Fruit fly (Drosophila melanogaster) whole organism, embryonic: ENCODE measurements around the gene mEFTs.

Source experiments
- Aef1 ChIP-seq: fragments of 200-800 bp; sonication (Bioruptor generic); IDR thresholded peaks from 3 replicates; pipeline ENCODE4 v1.3.6; 2022; ENCODE audit warnings: missing biosample characterization, missing genetic modification characterization
- CG11504 ChIP-seq: fragments of 200-800 bp; sonication (Bioruptor generic); optimal IDR thresholded peaks from 3 replicates; lab custom pipeline; 2019; ENCODE audit warnings: missing biosample characterization, mild to moderate bottlenecking, missing genetic modification characterization, moderate library complexity
- CG14441 ChIP-seq: fragments of 200-800 bp; sonication (Bioruptor generic); IDR thresholded peaks from 2 replicates; pipeline ENCODE4 v1.3.6; 2022; ENCODE audit warnings: missing biosample characterization, missing genetic modification characterization
- CG14667 ChIP-seq: fragments of 200-800 bp; sonication (Bioruptor generic); IDR thresholded peaks from 2 replicates; pipeline ENCODE4 v1.3.6; 2022; ENCODE audit warnings: missing biosample characterization, missing genetic modification characterization
- CG14710 ChIP-seq: fragments of 200-800 bp; sonication (Bioruptor generic); optimal IDR thresholded peaks from 3 replicates; lab custom pipeline; 2019; ENCODE audit warnings: missing biosample characterization, mild to moderate bottlenecking, missing genetic modification characterization, moderate library complexity
- CG16813 ChIP-seq: fragments of 200-800 bp; sonication (Bioruptor generic); IDR thresholded peaks from 3 replicates; pipeline ENCODE4 v1.3.6; 2022; ENCODE audit warnings: missing biosample characterization, missing genetic modification characterization; ENCODE audit not compliant: partially characterized antibody
- CG2116 ChIP-seq: fragments of 200-800 bp; sonication (Bioruptor generic); optimal IDR thresholded peaks from 3 replicates; lab custom pipeline; 2018; ENCODE audit warnings: missing biosample characterization, mild to moderate bottlenecking, missing genetic modification characterization
- CG2678 ChIP-seq: fragments of 200-800 bp; sonication (Bioruptor generic); optimal IDR thresholded peaks from 3 replicates; lab custom pipeline; 2019; ENCODE audit warnings: missing biosample characterization, mild to moderate bottlenecking, missing genetic modification characterization, moderate library complexity
- CG5953 ChIP-seq: fragments of 200-800 bp; sonication (Bioruptor generic); IDR thresholded peaks from 2 replicates; pipeline ENCODE4 v1.3.6; 2022; ENCODE audit warnings: missing biosample characterization, missing genetic modification characterization
- CG7786 ChIP-seq: fragments of 200-800 bp; sonication (Bioruptor generic); optimal IDR thresholded peaks from 2 replicates; lab custom pipeline; 2016; ENCODE audit warnings: missing biosample characterization, missing genetic modification characterization
- CG7963 ChIP-seq: fragments of 200-800 bp; sonication (Bioruptor generic); IDR thresholded peaks from 3 replicates; pipeline ENCODE4 v1.3.6; 2022; ENCODE audit warnings: missing biosample characterization, missing genetic modification characterization; ENCODE audit not compliant: partially characterized antibody
- CG8765 ChIP-seq: fragments of 200-800 bp; sonication (Bioruptor generic); IDR thresholded peaks from 2 replicates; pipeline ENCODE4 v1.3.6; 2022; ENCODE audit warnings: missing biosample characterization, missing genetic modification characterization
- CG8924 ChIP-seq: fragments of 200-800 bp; optimal IDR thresholded peaks from 3 replicates; lab custom pipeline; 2019; ENCODE audit warnings: missing biosample characterization, mild to moderate bottlenecking, missing genetic modification characterization, moderate library complexity
- Camta ChIP-seq: fragments of 200-800 bp; sonication (Bioruptor generic); optimal IDR thresholded peaks from 2 replicates; lab custom pipeline; 2016; ENCODE audit warnings: missing biosample characterization, missing genetic modification characterization
- Dll ChIP-seq: fragments of 200-800 bp; sonication (Bioruptor generic); IDR thresholded peaks from 4 replicates; pipeline ENCODE4 v1.3.6; 2022; ENCODE audit warnings: missing biosample characterization, missing genetic modification characterization; ENCODE audit not compliant: partially characterized antibody
- HLH4C ChIP-seq: fragments of 200-800 bp; sonication (Bioruptor generic); IDR thresholded peaks from 3 replicates; pipeline ENCODE4 v1.3.6; 2022; ENCODE audit warnings: missing biosample characterization, missing genetic modification characterization; ENCODE audit not compliant: partially characterized antibody
- Hmr ChIP-seq: fragments of 200-800 bp; sonication (Bioruptor generic); optimal IDR thresholded peaks from 3 replicates; lab custom pipeline; 2017; ENCODE audit warnings: mild to moderate bottlenecking, missing biosample characterization, missing genetic modification reagents, missing genetic modification characterization
- Hmx ChIP-seq: fragments of 200-800 bp; sonication (Bioruptor generic); optimal IDR thresholded peaks from 2 replicates; lab custom pipeline; 2016; ENCODE audit warnings: missing biosample characterization, missing genetic modification characterization
- Hr3 ChIP-seq: fragments of 200-800 bp; sonication (Bioruptor generic); optimal IDR thresholded peaks from 3 replicates; lab custom pipeline; 2016; ENCODE audit warnings: missing biosample characterization, missing genetic modification characterization
- Lhr ChIP-seq: fragments of 200-800 bp; sonication (Bioruptor generic); optimal IDR thresholded peaks from 3 replicates; lab custom pipeline; 2017; ENCODE audit warnings: mild to moderate bottlenecking, missing biosample characterization, missing genetic modification reagents, missing genetic modification characterization
- Meics ChIP-seq: fragments of 200-800 bp; sonication (Bioruptor generic); optimal IDR thresholded peaks from 2 replicates; lab custom pipeline; 2017; ENCODE audit warnings: missing biosample characterization, mild to moderate bottlenecking, missing genetic modification characterization
- NK7.1 ChIP-seq: fragments of 200-800 bp; sonication (Bioruptor generic); optimal IDR thresholded peaks from 3 replicates; lab custom pipeline; 2016; ENCODE audit warnings: missing biosample characterization, missing genetic modification characterization
- Sry-δ ChIP-seq: fragments of 200-800 bp; sonication (Bioruptor generic); optimal IDR thresholded peaks from 2 replicates; lab custom pipeline; 2016; ENCODE audit warnings: missing biosample characterization, missing genetic modification characterization
- YL-1 ChIP-seq: fragments of 200-800 bp; sonication (Bioruptor generic); optimal IDR thresholded peaks from 3 replicates; lab custom pipeline; 2017; ENCODE audit warnings: missing biosample characterization, mild to moderate bottlenecking, missing genetic modification characterization
- bbx ChIP-seq: fragments of 200-800 bp; sonication (Bioruptor generic); IDR thresholded peaks from 2 replicates; pipeline ENCODE4 v1.3.6; 2022; ENCODE audit warnings: missing biosample characterization, missing genetic modification characterization; ENCODE audit not compliant: partially characterized antibody
- bcd ChIP-seq: fragments of 200-800 bp; sonication (Bioruptor generic); optimal IDR thresholded peaks from 2 replicates; lab custom pipeline; 2017; ENCODE audit warnings: missing biosample characterization, mild to moderate bottlenecking, missing genetic modification characterization
- crp ChIP-seq, 2 experiments: fragments of 200-800 bp; sonication (Bioruptor generic); optimal IDR thresholded peaks; 2 replicates in 1 of 2; 3 replicates in 1 of 2; lab custom pipeline; 2017; ENCODE audit warnings: missing biosample characterization in 2 of 2, missing genetic modification characterization in 2 of 2, mild to moderate bottlenecking in 1 of 2, moderate library complexity in 1 of 2
- dan ChIP-seq: fragments of 200-800 bp; sonication (Bioruptor generic); IDR thresholded peaks from 2 replicates; pipeline ENCODE4 v1.3.6; 2022; ENCODE audit warnings: missing biosample characterization, missing genetic modification characterization
- dm ChIP-seq: fragments of 200-800 bp; sonication (Bioruptor generic); optimal IDR thresholded peaks from 3 replicates; lab custom pipeline; 2016; ENCODE audit warnings: missing biosample characterization, missing genetic modification characterization
- dmrt11E ChIP-seq: fragments of 200-800 bp; sonication (Bioruptor generic); optimal IDR thresholded peaks from 3 replicates; lab custom pipeline; 2018; ENCODE audit warnings: missing biosample characterization, mild to moderate bottlenecking, missing genetic modification characterization, moderate library complexity
- emc ChIP-seq: fragments of 200-800 bp; sonication (Bioruptor generic); optimal IDR thresholded peaks from 2 replicates; lab custom pipeline; 2016; ENCODE audit warnings: missing biosample characterization, missing genetic modification characterization
- exex ChIP-seq: fragments of 200-800 bp; sonication (Bioruptor generic); optimal IDR thresholded peaks from 4 replicates; lab custom pipeline; 2018; ENCODE audit warnings: missing biosample characterization, mild to moderate bottlenecking, missing genetic modification characterization, moderate library complexity
- ftz-f1 ChIP-seq: fragments of 200-800 bp; sonication (Bioruptor generic); optimal IDR thresholded peaks from 2 replicates; lab custom pipeline; 2016; ENCODE audit warnings: missing biosample characterization, missing genetic modification characterization
- gfzf ChIP-seq: fragments of 200-800 bp; sonication (Bioruptor generic); optimal IDR thresholded peaks from 2 replicates; lab custom pipeline; 2016; ENCODE audit warnings: missing biosample characterization, mild to moderate bottlenecking, missing genetic modification characterization, moderate library complexity
- h ChIP-seq: fragments of >200 bp; optimal IDR thresholded peaks from 2 replicates; lab custom pipeline; 2017
- hth ChIP-seq: fragments of >200 bp; optimal IDR thresholded peaks from 2 replicates; lab custom pipeline; 2017; ENCODE audit warnings: inconsistent platforms
- insv ChIP-seq, 2 experiments: fragments of 200-800 bp; sonication (Bioruptor generic); optimal IDR thresholded peaks; 3 replicates each; lab custom pipeline; 2016 to 2018; ENCODE audit warnings: missing biosample characterization in 2 of 2, missing genetic modification characterization in 2 of 2
- klu ChIP-seq: fragments of 200-800 bp; sonication (Bioruptor generic); IDR thresholded peaks from 2 replicates; pipeline ENCODE4 v1.3.6; 2022; ENCODE audit warnings: missing biosample characterization, missing genetic modification characterization
- p53 ChIP-seq: fragments of 200-800 bp; sonication (Bioruptor generic); optimal IDR thresholded peaks from 2 replicates; lab custom pipeline; 2016; ENCODE audit warnings: missing biosample characterization, missing genetic modification characterization
- sd ChIP-seq: fragments of 200-800 bp; sonication (Bioruptor generic); optimal IDR thresholded peaks from 3 replicates; lab custom pipeline; 2018; ENCODE audit warnings: missing biosample characterization, mild to moderate bottlenecking, missing genetic modification characterization, moderate library complexity
- sens-2 ChIP-seq: fragments of 200-800 bp; sonication (Bioruptor generic); IDR thresholded peaks from 2 replicates; pipeline ENCODE4 v1.3.6; 2022; ENCODE audit warnings: missing biosample characterization, missing genetic modification characterization
- seq ChIP-seq: fragments of 200-800 bp; sonication (Bioruptor generic); IDR thresholded peaks from 2 replicates; pipeline ENCODE4 v1.3.6; 2022; ENCODE audit warnings: missing biosample characterization, missing genetic modification characterization
- sqz ChIP-seq: fragments of 200-800 bp; sonication (Bioruptor generic); optimal IDR thresholded peaks from 3 replicates; lab custom pipeline; 2018; ENCODE audit warnings: missing biosample characterization, mild to moderate bottlenecking, missing genetic modification characterization
- tin ChIP-seq: fragments of 200-800 bp; sonication (Bioruptor generic); optimal IDR thresholded peaks from 3 replicates; lab custom pipeline; 2016; ENCODE audit warnings: missing biosample characterization, missing genetic modification characterization
- tna ChIP-seq: fragments of 200-800 bp; sonication (Bioruptor generic); IDR thresholded peaks from 2 replicates; pipeline ENCODE4 v1.3.6; 2022; ENCODE audit warnings: missing biosample characterization, missing genetic modification characterization; ENCODE audit not compliant: partially characterized antibody
- unc-4 ChIP-seq: fragments of 200-800 bp; sonication (Bioruptor generic); IDR thresholded peaks from 2 replicates; pipeline ENCODE4 v1.3.6; 2022; ENCODE audit warnings: missing biosample characterization, missing genetic modification characterization; ENCODE audit not compliant: partially characterized antibody
- zen2 ChIP-seq: fragments of 200-800 bp; sonication (Bioruptor generic); IDR thresholded peaks from 3 replicates; pipeline ENCODE4 v1.3.6; 2022; ENCODE audit warnings: missing biosample characterization, missing genetic modification characterization; ENCODE audit not compliant: partially characterized antibody

mEFTs gene

dm6 chr2L:17477710-17478109, 23.2 kb downstream of the mEFTs start, which contains the start of gene cass (continued):
- TF ChIP-seq Dll (GFP tag; lab: Robert Waterston, UW) (peak; percentile 90), CG8765 (GFP tag; lab: Robert Waterston, UW) (no peak), YL-1 (GFP tag; lab: Kevin White, UChicago) (peak; percentile 93), CG14441 (GFP tag; lab: Robert Waterston, UW) (no peak), Meics (GFP tag; lab: Kevin White, UChicago) (no peak), CG8924 (tag; lab: Kevin White, UChicago) (peak; percentile 26), CG16813 (GFP tag; lab: Robert Waterston, UW) (peak; percentile 94), insv (GFP tag; optimal IDR thresholded peaks at IDR 0.05; lab: Kevin White, UChicago) (peak in 1 of 2 experiments; percentile 25), gfzf (GFP tag; lab: Kevin White, UChicago) (peak; percentile 88), CG7963 (GFP tag; lab: Robert Waterston, UW) (peak; percentile 92), zen2 (GFP tag; lab: Robert Waterston, UW) (peak; percentile 84), Camta (GFP tag; lab: Kevin White, UChicago) (no peak), CG2116 (GFP tag; lab: Kevin White, UChicago) (peak; percentile 77), CG14710 (peak; percentile 54), unc-4 (GFP tag; lab: Robert Waterston, UW) (peak; percentile 93), sd (tag; lab: Kevin White, UChicago) (peak; percentile 74), bbx (peak; percentile 93), Sry-δ (peak; percentile 86), tna (GFP tag; lab: Robert Waterston, UW) (peak; percentile 81), dmrt11E (tag; lab: Kevin White, UChicago) (peak; percentile 9), Hmx (no peak), sqz (GFP tag; lab: Kevin White, UChicago) (peak; percentile 67), klu (GFP tag; lab: Robert Waterston, UW) (no peak), dm (GFP tag; lab: Kevin White, UChicago) (peak; percentile 46), crp (GFP tag; optimal IDR thresholded peaks at IDR 0.05; lab: Kevin White, UChicago) (peak in 1 of 2 experiments; percentile 54)
- TF ChIP-seq, all 482 proteins: peak for 96

dm6 chr2L:17472582-17473524, 28.1 kb downstream of the mEFTs start, which contains the start of gene BicD:
Gene BicD (minus strand): TSS chr2L:17473215.
- TF ChIP-seq exex (tag; lab: Kevin White, UChicago): peak; percentile 94
- peak; percentile 2 for TF ChIP-seq Hr3 (GFP tag; lab: Kevin White, UChicago)
- no peak for TF ChIP-seq bcd (GFP tag; lab: Kevin White, UChicago)
- TF ChIP-seq Hmr (GFP tag; lab: Kevin White, UChicago): peak; percentile 72
- TF ChIP-seq h: no peak
- no peak for TF ChIP-seq tin (GFP tag; lab: Kevin White, UChicago)
- TF ChIP-seq CG14441 (GFP tag; lab: Robert Waterston, UW): no peak
- TF ChIP-seq CG14667 (GFP tag; lab: Robert Waterston, UW): no peak
- peak; percentile 72 for TF ChIP-seq Lhr (GFP tag; lab: Kevin White, UChicago)
- peak; percentile 66 for TF ChIP-seq p53 (GFP tag; lab: Kevin White, UChicago)
- TF ChIP-seq NK7.1: no peak
- TF ChIP-seq emc (GFP tag; lab: Kevin White, UChicago): no peak
- TF ChIP-seq CG2678 (tag; lab: Kevin White, UChicago): peak; percentile 29
- TF ChIP-seq sd (tag; lab: Kevin White, UChicago): peak; percentile 98
- TF ChIP-seq HLH4C: peak; percentile 80
- no peak for TF ChIP-seq CG5953 (GFP tag; lab: Robert Waterston, UW)
- no peak for TF ChIP-seq CG7786 (GFP tag; lab: Kevin White, UChicago)
- no peak for TF ChIP-seq ftz-f1 (GFP tag; lab: Kevin White, UChicago)
- no peak for TF ChIP-seq dan (GFP tag; lab: Robert Waterston, UW)
- TF ChIP-seq Aef1 (GFP tag; lab: Robert Waterston, UW): 0 out of 3 replicates have a peak, but pooled peaks have one; percentile 12
- no peak for TF ChIP-seq sens-2 (GFP tag; lab: Robert Waterston, UW)
- no peak for TF ChIP-seq seq (GFP tag; lab: Robert Waterston, UW)
- TF ChIP-seq hth (lab: Kevin White, UChicago): no peak
- no peak for TF ChIP-seq CG11504 (tag; lab: Kevin White, UChicago)
